Worm (Caenorhabditis elegans) whole organism, late embryonic: ENCODE results near the gene unc-25.

ENCODE experiments used
- F13H6.1 ChIP-seq: sonication (generic microtip); optimal IDR thresholded peaks from 2 replicates; lab custom pipeline; 2016; ENCODE audit warnings: missing genetic modification characterization, missing compliant biosample characterization
- dve-1 ChIP-seq: sonication (generic microtip); optimal IDR thresholded peaks from 2 replicates; lab custom pipeline; 2017; ENCODE audit warnings: antibody characterized with exemption, mild to moderate bottlenecking, missing genetic modification characterization, missing compliant biosample characterization
- fkh-10 ChIP-seq: fragments of 150-350 bp; optimal IDR thresholded peaks from 2 replicates; lab custom pipeline; 2014; ENCODE audit warnings: missing biosample characterization, missing genetic modification reagents, missing genetic modification characterization
- npax-4 ChIP-seq: sonication (generic microtip); optimal IDR thresholded peaks from 2 replicates; lab custom pipeline; 2016; ENCODE audit warnings: missing genetic modification characterization, missing compliant biosample characterization

DNA sequence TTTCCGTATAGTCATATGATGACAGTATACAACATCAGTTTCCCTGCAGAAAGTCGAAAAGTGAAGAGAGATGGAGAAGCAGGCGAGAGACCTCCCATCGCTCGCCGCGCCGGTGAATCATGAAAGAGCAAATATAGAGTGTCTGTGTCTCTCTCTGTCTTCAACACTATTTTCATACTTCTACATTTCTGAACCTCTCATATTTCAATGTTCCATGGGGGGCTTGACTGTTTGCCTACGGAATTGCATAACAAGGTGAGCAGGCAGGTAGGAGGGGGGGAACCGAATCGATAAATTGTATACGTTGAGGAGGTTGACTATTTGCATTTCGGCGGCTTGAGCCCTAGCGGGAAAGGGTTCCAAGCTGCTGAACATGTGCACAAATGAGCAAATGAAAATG, 22.6 kb upstream of the unc-25 start:
- TF ChIP-seq dve-1 (tag; lab: Kevin White, UChicago) (no peak), F13H6.1 (tag; lab: Kevin White, UChicago) (no peak), npax-4 (no peak), fkh-10 (GFP tag; lab: Kevin White, UChicago) (no peak)
